Fruit fly (Drosophila melanogaster) whole organism, embryonic: ENCODE results near the gene CG7685.
A peak's percentile ranks its signal among the peaks of the same experiment; 100 is the strongest.

Experiments
- Aef1 ChIP-seq: fragments of 200-800 bp; sonication (Bioruptor generic); IDR thresholded peaks from 3 replicates; pipeline ENCODE4 v1.3.6; 2022; ENCODE audit warnings: missing biosample characterization, missing genetic modification characterization
- CG10654 ChIP-seq: fragments of 200-800 bp; sonication (Bioruptor generic); optimal IDR thresholded peaks from 2 replicates; lab custom pipeline; 2016; ENCODE audit warnings: missing biosample characterization, missing genetic modification characterization
- CG12071 ChIP-seq: fragments of 200-800 bp; sonication (Bioruptor generic); optimal IDR thresholded peaks from 3 replicates; lab custom pipeline; 2018; ENCODE audit warnings: missing biosample characterization, mild to moderate bottlenecking, missing genetic modification characterization
- CG1233 ChIP-seq: fragments of 200-800 bp; sonication (Bioruptor generic); optimal IDR thresholded peaks from 4 replicates; lab custom pipeline; 2018; ENCODE audit warnings: missing biosample characterization, mild to moderate bottlenecking, missing genetic modification characterization
- CG12391 ChIP-seq: fragments of 200-800 bp; sonication (Bioruptor generic); optimal IDR thresholded peaks from 3 replicates; lab custom pipeline; 2018; ENCODE audit warnings: missing biosample characterization, mild to moderate bottlenecking, missing genetic modification characterization, moderate library complexity
- CG13624 ChIP-seq: fragments of 200-800 bp; sonication (Bioruptor generic); optimal IDR thresholded peaks from 2 replicates; lab custom pipeline; 2016; ENCODE audit warnings: missing biosample characterization, missing genetic modification characterization
- CG14014 ChIP-seq: fragments of 200-800 bp; sonication (Bioruptor generic); IDR thresholded peaks from 2 replicates; pipeline ENCODE4 v1.3.6; 2022; ENCODE audit warnings: missing biosample characterization, missing genetic modification characterization
- CG14860 ChIP-seq: fragments of 200-800 bp; sonication (Bioruptor generic); IDR thresholded peaks from 3 replicates; pipeline ENCODE4 v1.3.6; 2022; ENCODE audit warnings: missing biosample characterization, missing genetic modification characterization; ENCODE audit not compliant: partially characterized antibody
- CG15696 ChIP-seq: fragments of 200-800 bp; sonication (Bioruptor generic); optimal IDR thresholded peaks from 2 replicates; lab custom pipeline; 2019; ENCODE audit warnings: missing biosample characterization, mild to moderate bottlenecking, missing genetic modification characterization, moderate library complexity
- CG18011 ChIP-seq: fragments of 200-800 bp; sonication (Bioruptor generic); optimal IDR thresholded peaks from 2 replicates; lab custom pipeline; 2017; ENCODE audit warnings: missing biosample characterization, missing genetic modification characterization, mild to moderate bottlenecking, moderate library complexity, missing genotype
- CG18599 ChIP-seq: fragments of 200-800 bp; sonication (Bioruptor generic); optimal IDR thresholded peaks from 3 replicates; lab custom pipeline; 2017; ENCODE audit warnings: missing biosample characterization, missing genetic modification characterization, mild to moderate bottlenecking, moderate library complexity, missing genetic modification reagents
- CG32532 ChIP-seq: fragments of 200-800 bp; sonication (Bioruptor generic); IDR thresholded peaks from 2 replicates; pipeline ENCODE4 v1.3.6; 2022; ENCODE audit warnings: missing biosample characterization, missing genetic modification characterization
- CG42726 ChIP-seq: fragments of 200-800 bp; sonication (Bioruptor generic); IDR thresholded peaks from 2 replicates; pipeline ENCODE4 v1.3.6; 2022; ENCODE audit warnings: missing biosample characterization, missing genetic modification characterization; ENCODE audit not compliant: partially characterized antibody
- CG6689 ChIP-seq: fragments of 200-800 bp; sonication (Bioruptor generic); IDR thresholded peaks from 2 replicates; pipeline ENCODE4 v1.3.6; 2022; ENCODE audit warnings: missing biosample characterization, missing genetic modification characterization
- CG7928 ChIP-seq: fragments of 200-800 bp; sonication (Bioruptor generic); optimal IDR thresholded peaks from 2 replicates; lab custom pipeline; 2017; ENCODE audit warnings: missing biosample characterization, mild to moderate bottlenecking, missing genetic modification characterization
- CG8765 ChIP-seq: fragments of 200-800 bp; sonication (Bioruptor generic); IDR thresholded peaks from 2 replicates; pipeline ENCODE4 v1.3.6; 2022; ENCODE audit warnings: missing biosample characterization, missing genetic modification characterization
- CG8924 ChIP-seq: fragments of 200-800 bp; optimal IDR thresholded peaks from 3 replicates; lab custom pipeline; 2019; ENCODE audit warnings: missing biosample characterization, mild to moderate bottlenecking, missing genetic modification characterization, moderate library complexity
- CHES-1-like ChIP-seq: fragments of 200-800 bp; sonication (Bioruptor generic); optimal IDR thresholded peaks from 2 replicates; lab custom pipeline; 2016; ENCODE audit warnings: missing biosample characterization, missing genetic modification characterization
- CrebB ChIP-seq: fragments of 200-800 bp; sonication (Bioruptor generic); optimal IDR thresholded peaks from 3 replicates; lab custom pipeline; 2018; ENCODE audit warnings: missing biosample characterization, mild to moderate bottlenecking, missing genetic modification characterization
- D ChIP-seq, 2 experiments: fragments of 200-800 bp in 1 of 2; fragments of >200 bp in 1 of 2; sonication (Bioruptor generic) in 1 of 2; optimal IDR thresholded peaks; 2 replicates in 1 of 2; 3 replicates in 1 of 2; lab custom pipeline; 2017; ENCODE audit warnings: mild to moderate bottlenecking in 1 of 2, missing biosample characterization in 1 of 2, missing genetic modification characterization in 1 of 2, missing genetic modification reagents in 1 of 2
- Dfd ChIP-seq, 2 experiments: fragments of >200 bp; optimal IDR thresholded peaks; 2 replicates each; lab custom pipeline; 2017; ENCODE audit warnings: missing biosample characterization in 2 of 2, missing genetic modification characterization in 2 of 2
- Hmr ChIP-seq: fragments of 200-800 bp; sonication (Bioruptor generic); optimal IDR thresholded peaks from 3 replicates; lab custom pipeline; 2017; ENCODE audit warnings: mild to moderate bottlenecking, missing biosample characterization, missing genetic modification reagents, missing genetic modification characterization
- Mes4 ChIP-seq: fragments of 200-800 bp; sonication (Bioruptor generic); optimal IDR thresholded peaks from 2 replicates; lab custom pipeline; 2016; ENCODE audit warnings: missing biosample characterization, missing genetic modification characterization
- Sox100B ChIP-seq: fragments of 200-800 bp; sonication (Bioruptor generic); optimal IDR thresholded peaks from 3 replicates; lab custom pipeline; 2018; ENCODE audit warnings: missing biosample characterization, mild to moderate bottlenecking, missing genetic modification characterization
- Trl ChIP-seq, 3 experiments: fragments of >200 bp in 2 of 3; fragments of 200-800 bp in 1 of 3; sonication (Bioruptor generic) in 1 of 3; optimal IDR thresholded peaks; 2 replicates in 1 of 3; 3 replicates in 2 of 3; lab custom pipeline; 2016 to 2017; ENCODE audit warnings: missing biosample characterization in 1 of 3, missing genetic modification characterization in 1 of 3
- ab ChIP-seq: fragments of 200-800 bp; sonication (Bioruptor generic); optimal IDR thresholded peaks from 2 replicates; lab custom pipeline; 2016; ENCODE audit warnings: missing biosample characterization, missing genetic modification characterization
- ac ChIP-seq: fragments of 200-800 bp; sonication (Bioruptor generic); optimal IDR thresholded peaks from 3 replicates; lab custom pipeline; 2017; ENCODE audit warnings: missing biosample characterization, mild to moderate bottlenecking, missing genetic modification characterization
- ase ChIP-seq: fragments of 200-800 bp; sonication (Bioruptor generic); IDR thresholded peaks from 3 replicates; pipeline ENCODE4 v1.3.6; 2022; ENCODE audit warnings: missing biosample characterization, missing genetic modification characterization
- cato ChIP-seq: fragments of 200-800 bp; sonication (Bioruptor generic); optimal IDR thresholded peaks from 2 replicates; lab custom pipeline; 2016; ENCODE audit warnings: missing biosample characterization, missing genetic modification characterization, borderline replicate concordance
- ci ChIP-seq: fragments of 200-800 bp; sonication (Bioruptor generic); IDR thresholded peaks from 3 replicates; pipeline ENCODE4 v1.3.6; 2022; ENCODE audit warnings: missing biosample characterization, missing genetic modification characterization
- dm ChIP-seq: fragments of 200-800 bp; sonication (Bioruptor generic); optimal IDR thresholded peaks from 3 replicates; lab custom pipeline; 2016; ENCODE audit warnings: missing biosample characterization, missing genetic modification characterization
- gfzf ChIP-seq: fragments of 200-800 bp; sonication (Bioruptor generic); optimal IDR thresholded peaks from 2 replicates; lab custom pipeline; 2016; ENCODE audit warnings: missing biosample characterization, mild to moderate bottlenecking, missing genetic modification characterization, moderate library complexity
- gro ChIP-seq: fragments of 200-800 bp; sonication (Bioruptor generic); optimal IDR thresholded peaks from 2 replicates; lab custom pipeline; 2016; ENCODE audit warnings: missing biosample characterization, missing genetic modification characterization
- gsb-n ChIP-seq: fragments of 200-800 bp; sonication (Bioruptor generic); optimal IDR thresholded peaks from 3 replicates; lab custom pipeline; 2018; ENCODE audit warnings: missing biosample characterization, mild to moderate bottlenecking, missing genetic modification characterization
- inv ChIP-seq: fragments of 200-800 bp; sonication (Bioruptor generic); IDR thresholded peaks from 2 replicates; pipeline ENCODE4 v1.3.6; 2022; ENCODE audit warnings: missing biosample characterization, missing genetic modification characterization; ENCODE audit not compliant: partially characterized antibody
- kni ChIP-seq: fragments of 200-800 bp; sonication (Bioruptor generic); optimal IDR thresholded peaks from 3 replicates; lab custom pipeline; 2017; ENCODE audit warnings: mild to moderate bottlenecking, missing biosample characterization, missing genetic modification reagents, missing genetic modification characterization
- lbe ChIP-seq: fragments of 200-800 bp; sonication (Bioruptor generic); optimal IDR thresholded peaks from 2 replicates; lab custom pipeline; 2016; ENCODE audit warnings: missing biosample characterization, mild to moderate bottlenecking, missing genetic modification characterization
- lola ChIP-seq, 3 experiments: fragments of >200 bp in 2 of 3; fragments of 200-800 bp in 1 of 3; sonication (Bioruptor generic) in 1 of 3; optimal IDR thresholded peaks; 2 replicates each; lab custom pipeline; 2017 to 2019; ENCODE audit warnings: missing biosample characterization in 3 of 3, missing genetic modification characterization in 3 of 3, mild to moderate bottlenecking in 1 of 3, moderate library complexity in 1 of 3
- mld ChIP-seq: fragments of 200-800 bp; sonication (Bioruptor generic); IDR thresholded peaks from 3 replicates; pipeline ENCODE4 v1.3.6; 2022; ENCODE audit warnings: missing biosample characterization, missing genetic modification characterization; ENCODE audit not compliant: partially characterized antibody
- odd ChIP-seq: fragments of 200-800 bp; sonication (Bioruptor generic); optimal IDR thresholded peaks from 2 replicates; lab custom pipeline; 2017; ENCODE audit warnings: missing biosample characterization, mild to moderate bottlenecking, missing genetic modification characterization
- ro ChIP-seq: fragments of 200-800 bp; sonication (Bioruptor generic); IDR thresholded peaks from 2 replicates; pipeline ENCODE4 v1.3.6; 2022; ENCODE audit warnings: missing biosample characterization, missing genetic modification characterization
- schlank ChIP-seq: fragments of 200-800 bp; sonication (Bioruptor generic); optimal IDR thresholded peaks from 2 replicates; lab custom pipeline; 2018; ENCODE audit warnings: missing biosample characterization, mild to moderate bottlenecking, missing genetic modification characterization
- scrt ChIP-seq: fragments of 200-800 bp; sonication (Bioruptor generic); optimal IDR thresholded peaks from 2 replicates; lab custom pipeline; 2018; ENCODE audit warnings: missing biosample characterization, mild to moderate bottlenecking, missing genetic modification characterization, moderate library complexity
- sd ChIP-seq: fragments of 200-800 bp; sonication (Bioruptor generic); optimal IDR thresholded peaks from 3 replicates; lab custom pipeline; 2018; ENCODE audit warnings: missing biosample characterization, mild to moderate bottlenecking, missing genetic modification characterization, moderate library complexity
- tgo ChIP-seq: fragments of 200-800 bp; sonication (Bioruptor generic); IDR thresholded peaks from 3 replicates; pipeline ENCODE4 v1.3.6; 2022; ENCODE audit warnings: missing biosample characterization, missing genetic modification characterization
- tll ChIP-seq, 2 experiments: fragments of 200-800 bp in 1 of 2; fragments of >200 bp in 1 of 2; sonication (Bioruptor generic) in 1 of 2; optimal IDR thresholded peaks; 2 replicates each; lab custom pipeline; 2017 to 2019; ENCODE audit warnings: missing biosample characterization in 2 of 2, missing genetic modification characterization in 2 of 2, mild to moderate bottlenecking in 1 of 2, moderate library complexity in 1 of 2
- tna ChIP-seq: fragments of 200-800 bp; sonication (Bioruptor generic); IDR thresholded peaks from 2 replicates; pipeline ENCODE4 v1.3.6; 2022; ENCODE audit warnings: missing biosample characterization, missing genetic modification characterization; ENCODE audit not compliant: partially characterized antibody
- z ChIP-seq: fragments of 200-800 bp; sonication (Bioruptor generic); IDR thresholded peaks from 3 replicates; pipeline ENCODE4 v1.3.6; 2022; ENCODE audit warnings: missing biosample characterization, missing genetic modification characterization

The CG7685 gene

DNA sequence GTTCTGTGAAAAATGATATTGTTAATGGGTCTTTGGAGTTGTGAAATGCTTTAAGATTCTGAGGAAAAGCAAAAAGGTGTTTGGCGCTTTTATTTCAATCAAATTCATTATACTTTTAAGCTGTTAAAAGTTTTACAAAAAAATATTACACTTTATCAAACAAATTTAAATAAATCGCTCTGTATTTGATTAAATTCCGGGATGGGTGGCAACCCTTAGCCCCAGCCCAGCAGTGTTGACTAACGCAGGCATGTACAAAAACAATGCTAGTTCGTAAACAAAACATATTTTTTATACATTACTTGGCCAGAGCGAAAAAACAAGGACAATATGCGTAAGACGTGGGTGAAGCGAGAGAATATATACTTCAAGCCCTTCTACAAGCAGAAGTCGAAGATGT lies at the start of gene CG7685 (continued):
- peak; percentile 76 for TF ChIP-seq CG18599
- no peak for TF ChIP-seq ac (GFP tag; lab: Kevin White, UChicago)
- no peak for TF ChIP-seq mld (GFP tag; lab: Robert Waterston, UW)
- peak; percentile 42 for TF ChIP-seq odd (GFP tag; lab: Kevin White, UChicago)
- no peak for TF ChIP-seq Trl (optimal IDR thresholded peaks at IDR 0.05; lab: Kevin White, UChicago)
- TF ChIP-seq Trl (GFP tag; optimal IDR thresholded peaks at IDR 0.05; lab: Kevin White, UChicago): peak; percentile 72
- TF ChIP-seq CG18011 (GFP tag; lab: Kevin White, UChicago): peak; percentile 57
- peak; percentile 84 for TF ChIP-seq Aef1 (GFP tag; lab: Robert Waterston, UW)
- peak; percentile 24 for TF ChIP-seq CG7928 (GFP tag; lab: Kevin White, UChicago)
- peak; percentile 55 for TF ChIP-seq CG15696 (tag; lab: Kevin White, UChicago)
- TF ChIP-seq Hmr: peak; percentile 65
- no peak for TF ChIP-seq CG14860
- no peak for TF ChIP-seq ab
- peak; percentile 74 for TF ChIP-seq lbe (GFP tag; lab: Kevin White, UChicago)
- peak; percentile 8 for TF ChIP-seq Mes4
- TF ChIP-seq CG12391 (tag; lab: Kevin White, UChicago): peak; percentile 77
- no peak for TF ChIP-seq inv (GFP tag; lab: Robert Waterston, UW)
- TF ChIP-seq Dfd (GFP tag; optimal IDR thresholded peaks at IDR 0.05; lab: Kevin White, UChicago): no peak
- TF ChIP-seq gsb-n: no peak
- peak; percentile 32 for TF ChIP-seq CG10654
- TF ChIP-seq CG32532 (GFP tag; lab: Robert Waterston, UW): peak; percentile 70
- no peak for TF ChIP-seq z (GFP tag; lab: Robert Waterston, UW)
- peak; percentile 34 for TF ChIP-seq schlank (tag; lab: Kevin White, UChicago)
- no peak for TF ChIP-seq CG42726 (GFP tag; lab: Robert Waterston, UW)
- TF ChIP-seq CG1233: peak; percentile 53
- no peak for TF ChIP-seq ro (GFP tag; lab: Robert Waterston, UW)
- peak; percentile 49 for TF ChIP-seq sd (tag; lab: Kevin White, UChicago)
- TF ChIP-seq tll (GFP tag; optimal IDR thresholded peaks at IDR 0.05; lab: Kevin White, UChicago): no peak
- peak; percentile 85 for TF ChIP-seq gro (GFP tag; lab: Kevin White, UChicago)
- TF ChIP-seq CHES-1-like (GFP tag; lab: Kevin White, UChicago): peak; percentile 81
- TF ChIP-seq Sox100B (GFP tag; lab: Kevin White, UChicago): peak; percentile 36
- TF ChIP-seq cato (GFP tag; lab: Kevin White, UChicago): peak; percentile 48
- peak; percentile 48 for TF ChIP-seq scrt (GFP tag; lab: Kevin White, UChicago)
- peak; percentile 36 for TF ChIP-seq dm (GFP tag; lab: Kevin White, UChicago)
- TF ChIP-seq gfzf: peak; percentile 22
- TF ChIP-seq kni (GFP tag; lab: Kevin White, UChicago): no peak
- peak; percentile 34 for TF ChIP-seq CrebB (tag; lab: Kevin White, UChicago)
- TF ChIP-seq CG8765: no peak
- TF ChIP-seq D (optimal IDR thresholded peaks at IDR 0.05; lab: Kevin White, UChicago): no peak
- TF ChIP-seq D (GFP tag; optimal IDR thresholded peaks at IDR 0.05; lab: Kevin White, UChicago): peak; percentile 30
- no peak for TF ChIP-seq tna (GFP tag; lab: Robert Waterston, UW)
- peak; percentile 75 for TF ChIP-seq CG8924 (tag; lab: Kevin White, UChicago)
- peak; percentile 45 for TF ChIP-seq CG12071 (GFP tag; lab: Kevin White, UChicago)
- TF ChIP-seq CG13624 (GFP tag; lab: Kevin White, UChicago): peak; percentile 59
- no peak for TF ChIP-seq ase
- peak; percentile 49; the same call in 1 of the 2 replicates for TF ChIP-seq CG6689 (GFP tag; lab: Robert Waterston, UW)
- TF ChIP-seq lola (GFP tag; optimal IDR thresholded peaks at IDR 0.05; lab: Kevin White, UChicago): peak in 1 of 3 experiments; percentile 18
- peak; percentile 37; the same call in 2 of the 3 replicates for TF ChIP-seq tgo (GFP tag; lab: Robert Waterston, UW)
- peak; percentile 65 for TF ChIP-seq ci (GFP tag; lab: Robert Waterston, UW)
- TF ChIP-seq CG14014 (GFP tag; lab: Robert Waterston, UW): peak; percentile 57; the same call in 1 of the 2 replicates
